Fruit fly (Drosophila melanogaster): Measurements from ENCODE around the gene Zmynd10.
A peak's percentile ranks its signal among the peaks of the same experiment; 100 is the strongest.

Zmynd10 gene

dm6 chr3L:13017803-13018324, 8.4 kb downstream of the Zmynd10 start, which contains the start of the genes mRpL20 and Icmt (continued):
- peak; percentile 60 for TF ChIP-seq trh (GFP tag; optimal IDR thresholded peaks at IDR 0.05)
- TF ChIP-seq salm (tag; optimal IDR thresholded peaks at IDR 0.05), result peak; percentile 92
- peak; percentile 95 for TF ChIP-seq CG14050 (GFP tag; IDR thresholded peaks at IDR 0.05)
- TF ChIP-seq CG11085 (GFP tag; IDR thresholded peaks at IDR 0.05), result peak; percentile 94
- TF ChIP-seq prd (optimal IDR thresholded peaks at IDR 0.05), result no peak
- TF ChIP-seq prd (GFP tag; IDR thresholded peaks at IDR 0.05), result peak; percentile 99
- TF ChIP-seq zen2 (GFP tag; IDR thresholded peaks at IDR 0.05; ENCODE audit: partially characterized antibody), result no peak; the same call in 1 of the 3 replicates
- TF ChIP-seq mam (GFP tag; optimal IDR thresholded peaks at IDR 0.05), result peak; percentile 69
- TF ChIP-seq run (tag; optimal IDR thresholded peaks at IDR 0.05), result peak; percentile 93
- TF ChIP-seq HLH3B (GFP tag; IDR thresholded peaks at IDR 0.05), result peak; percentile 97
- TF ChIP-seq Lhr (GFP tag; optimal IDR thresholded peaks at IDR 0.05), result peak; percentile 60
- TF ChIP-seq Bteb2 (GFP tag; optimal IDR thresholded peaks at IDR 0.05), result peak; percentile 51
- TF ChIP-seq aop (GFP tag; IDR thresholded peaks at IDR 0.05), result 0 out of 2 replicates have a peak, but pooled peaks have one; percentile 52
- peak; percentile 61 for TF ChIP-seq CG6813 (GFP tag; optimal IDR thresholded peaks at IDR 0.05)
- peak; percentile 78 for TF ChIP-seq CG10959 (GFP tag; IDR thresholded peaks at IDR 0.05)
- TF ChIP-seq Hr39 (optimal IDR thresholded peaks at IDR 0.05), result no peak
- TF ChIP-seq CG2875 (GFP tag; optimal IDR thresholded peaks at IDR 0.05), result peak; percentile 86
- TF ChIP-seq Dp (GFP tag; optimal IDR thresholded peaks at IDR 0.05), result peak; percentile 40
- TF ChIP-seq otp (GFP tag; IDR thresholded peaks at IDR 0.05), result no peak; the same call in none of the 3 replicates
- peak; percentile 80 for TF ChIP-seq dan (GFP tag; IDR thresholded peaks at IDR 0.05)
- peak; percentile 84 for TF ChIP-seq CG3281 (GFP tag; optimal IDR thresholded peaks at IDR 0.05)
- peak; percentile 96 for TF ChIP-seq CG17328 (GFP tag; IDR thresholded peaks at IDR 0.05)
- peak; percentile 89 for TF ChIP-seq CG12155 (GFP tag; optimal IDR thresholded peaks at IDR 0.05)
- TF ChIP-seq Atf3 (GFP tag; optimal IDR thresholded peaks at IDR 0.05), result peak; percentile 10
- TF ChIP-seq Rfx (GFP tag; IDR thresholded peaks at IDR 0.05), result peak; percentile 98
- no peak for TF ChIP-seq CG4854 (GFP tag; optimal IDR thresholded peaks at IDR 0.05)
- peak; percentile 93 for TF ChIP-seq CG3726 (GFP tag; IDR thresholded peaks at IDR 0.05)
- TF ChIP-seq sob (GFP tag; IDR thresholded peaks at IDR 0.05), result peak; percentile 92
- no peak for TF ChIP-seq grn (GFP tag; optimal IDR thresholded peaks at IDR 0.05)
- TF ChIP-seq tin (GFP tag; optimal IDR thresholded peaks at IDR 0.05), result peak; percentile 69
- peak; percentile 96 for TF ChIP-seq H15 (GFP tag; IDR thresholded peaks at IDR 0.05)
- TF ChIP-seq ro (GFP tag; IDR thresholded peaks at IDR 0.05), result peak; percentile 94
- peak; percentile 52 for TF ChIP-seq corto (GFP tag; optimal IDR thresholded peaks at IDR 0.05)
- TF ChIP-seq CG7839 (tag; optimal IDR thresholded peaks at IDR 0.05), result peak; percentile 97
- peak; percentile 97 for TF ChIP-seq Xrp1 (GFP tag; IDR thresholded peaks at IDR 0.05)
- TF ChIP-seq fd102C (GFP tag; optimal IDR thresholded peaks at IDR 0.05), result no peak
- TF ChIP-seq Ets97D (GFP tag; optimal IDR thresholded peaks at IDR 0.05), result peak; percentile 55
- peak; percentile 89 for TF ChIP-seq Gsc (GFP tag; IDR thresholded peaks at IDR 0.05)
- peak; percentile 92 for TF ChIP-seq CG15601 (tag; optimal IDR thresholded peaks at IDR 0.05)
- peak; percentile 72 for TF ChIP-seq CG4820 (GFP tag; optimal IDR thresholded peaks at IDR 0.05)
- peak; percentile 84 for TF ChIP-seq Blimp-1 (GFP tag; optimal IDR thresholded peaks at IDR 0.05)
- peak; percentile 84 for TF ChIP-seq org-1 (GFP tag; optimal IDR thresholded peaks at IDR 0.05)
- peak; percentile 54 for TF ChIP-seq CG6854 (GFP tag; optimal IDR thresholded peaks at IDR 0.05)
- 0 out of 3 replicates have a peak, but pooled peaks have one; percentile 13 for TF ChIP-seq CG2199 (GFP tag; IDR thresholded peaks at IDR 0.05)
- no peak for TF ChIP-seq Optix (GFP tag; IDR thresholded peaks at IDR 0.05)
- peak; percentile 96 for TF ChIP-seq gsb-n (tag; optimal IDR thresholded peaks at IDR 0.05)
- TF ChIP-seq CG7745 (tag; optimal IDR thresholded peaks at IDR 0.05), result no peak
- TF ChIP-seq CG42726 (GFP tag; IDR thresholded peaks at IDR 0.05; ENCODE audit: partially characterized antibody), result no peak
- TF ChIP-seq ewg (GFP tag; optimal IDR thresholded peaks at IDR 0.05), result peak; percentile 83
- TF ChIP-seq hbn (GFP tag; IDR thresholded peaks at IDR 0.05; ENCODE audit: partially characterized antibody), result peak; percentile 58
- TF ChIP-seq slbo (GFP tag; IDR thresholded peaks at IDR 0.05), result peak; percentile 99
